Fruit fly (Drosophila melanogaster) whole organism, prepupa: ENCODE results near the gene CG12111.

Experiments used
- CG16779 ChIP-seq: fragments of 200-800 bp; sonication (Bioruptor generic); optimal IDR thresholded peaks from 3 replicates; lab custom pipeline; 2017; ENCODE audit warnings: missing biosample characterization, mild to moderate bottlenecking, missing genetic modification characterization
- Sox14 ChIP-seq: fragments of 200-800 bp; sonication (Bioruptor generic); optimal IDR thresholded peaks from 3 replicates; lab custom pipeline; 2016; ENCODE audit warnings: missing biosample characterization, missing genetic modification characterization
- svp ChIP-seq: fragments of 200-800 bp; sonication (Bioruptor generic); peaks from one replicate; lab custom pipeline; 2016; ENCODE audit warnings: missing biosample characterization, missing genetic modification characterization

dm6 chrX:8601165-8601564 is 30.4 kb upstream of the CG12111 start:
- TF ChIP-seq svp (no peak), Sox14 (GFP tag; lab: Kevin White, UChicago) (peak; percentile 59), CG16779 (tag; lab: Kevin White, UChicago) (no peak)
